Worm (Caenorhabditis elegans) whole organism, L3 larva: ENCODE data around the gene crld-1.

Experiments
- R02D3.7 ChIP-seq: fragments of 150-350 bp; optimal IDR thresholded peaks from 2 replicates; lab custom pipeline; 2014; ENCODE audit warnings: missing biosample characterization, missing genetic modification characterization
- ZK546.5 ChIP-seq: sonication (generic microtip); optimal IDR thresholded peaks from 2 replicates; lab custom pipeline; 2017; ENCODE audit warnings: missing biosample characterization, missing genetic modification characterization
- aly-2 ChIP-seq: fragments of 150-350 bp; optimal IDR thresholded peaks from 2 replicates; lab custom pipeline; 2014; ENCODE audit warnings: missing biosample characterization, missing genetic modification characterization
- ama-1 ChIP-seq: fragments of 150-350 bp; optimal IDR thresholded peaks from 2 replicates; lab custom pipeline; 2018
- ceh-16 ChIP-seq: sonication (generic microtip); optimal IDR thresholded peaks from 2 replicates; lab custom pipeline; 2017; ENCODE audit warnings: missing biosample characterization, missing genetic modification characterization
- ceh-28 ChIP-seq: fragments of 150-350 bp; optimal IDR thresholded peaks from 2 replicates; lab custom pipeline; 2014; ENCODE audit warnings: missing biosample characterization, missing genetic modification reagents, missing genetic modification characterization
- ceh-82 ChIP-seq: fragments of 150-350 bp; optimal IDR thresholded peaks from 2 replicates; lab custom pipeline; 2014; ENCODE audit warnings: missing biosample characterization, missing genetic modification characterization
- ceh-9 ChIP-seq: sonication (generic microtip); optimal IDR thresholded peaks from 2 replicates; lab custom pipeline; 2018; ENCODE audit warnings: missing biosample characterization, missing genetic modification characterization
- daf-12 ChIP-seq: fragments of 150-350 bp; optimal IDR thresholded peaks from 2 replicates; lab custom pipeline; 2014; ENCODE audit warnings: missing biosample characterization, missing genetic modification reagents, missing genetic modification characterization
- egl-5 ChIP-seq: fragments of 150-350 bp; optimal IDR thresholded peaks from 2 replicates; lab custom pipeline; 2017; ENCODE audit warnings: missing biosample characterization, missing genetic modification reagents, missing genetic modification characterization, inconsistent platforms
- elt-1 ChIP-seq: fragments of 150-350 bp; optimal IDR thresholded peaks from 2 replicates; lab custom pipeline; 2014; ENCODE audit warnings: missing biosample characterization, missing genetic modification characterization
- elt-2 ChIP-seq: sonication (generic microtip); optimal IDR thresholded peaks from 2 replicates; lab custom pipeline; 2016; ENCODE audit warnings: missing genetic modification reagents, mild to moderate bottlenecking, missing genetic modification characterization, missing compliant biosample characterization
- eor-1 ChIP-seq, 2 experiments: fragments of 150-350 bp; optimal IDR thresholded peaks; 2 replicates each; lab custom pipeline; 2014 to 2018; ENCODE audit warnings: missing biosample characterization in 2 of 2, missing genetic modification characterization in 2 of 2
- fkh-2 ChIP-seq: fragments of 150-350 bp; optimal IDR thresholded peaks from 2 replicates; lab custom pipeline; 2014; ENCODE audit warnings: missing biosample characterization, missing genetic modification reagents, missing genetic modification characterization
- hmg-11 ChIP-seq: sonication (generic microtip); optimal IDR thresholded peaks from 2 replicates; lab custom pipeline; 2016; ENCODE audit warnings: missing genetic modification characterization, missing compliant biosample characterization
- jun-1 ChIP-seq: fragments of 150-350 bp; optimal IDR thresholded peaks from 2 replicates; lab custom pipeline; 2014; ENCODE audit warnings: missing biosample characterization, missing genetic modification reagents, missing genetic modification characterization
- lin-15B ChIP-seq: fragments of 150-350 bp; optimal IDR thresholded peaks from 2 replicates; lab custom pipeline; 2014; ENCODE audit warnings: missing biosample characterization, missing genetic modification characterization
- lin-39 ChIP-seq: fragments of 150-350 bp; optimal IDR thresholded peaks from 2 replicates; lab custom pipeline; 2018; ENCODE audit warnings: missing biosample characterization, missing genetic modification reagents, missing genetic modification characterization
- mdl-1 ChIP-seq: fragments of 150-350 bp; optimal IDR thresholded peaks from 2 replicates; lab custom pipeline; 2014; ENCODE audit warnings: missing biosample characterization, missing genetic modification characterization
- mml-1 ChIP-seq: fragments of 150-350 bp; sonication (generic microtip); optimal IDR thresholded peaks from 3 replicates; lab custom pipeline; 2014; ENCODE audit warnings: missing biosample characterization, missing genetic modification characterization
- nhr-11 ChIP-seq: fragments of 150-350 bp; optimal IDR thresholded peaks from 2 replicates; lab custom pipeline; 2014; ENCODE audit warnings: missing biosample characterization, missing genetic modification characterization
- nhr-23 ChIP-seq: fragments of 150-350 bp; optimal IDR thresholded peaks from 2 replicates; lab custom pipeline; 2014; ENCODE audit warnings: missing biosample characterization, missing genetic modification reagents, missing genetic modification characterization
- nhr-237 ChIP-seq: fragments of 150-350 bp; optimal IDR thresholded peaks from 2 replicates; lab custom pipeline; 2014; ENCODE audit warnings: missing biosample characterization, missing genetic modification characterization
- nhr-25 ChIP-seq: sonication (generic microtip); optimal IDR thresholded peaks from 2 replicates; lab custom pipeline; 2017; ENCODE audit warnings: missing biosample characterization, missing genetic modification characterization
- nhr-28 ChIP-seq: fragments of 150-350 bp; optimal IDR thresholded peaks from 2 replicates; lab custom pipeline; 2014; ENCODE audit warnings: missing biosample characterization, missing genetic modification characterization
- nhr-43 ChIP-seq: sonication (generic microtip); optimal IDR thresholded peaks from 2 replicates; lab custom pipeline; 2016; ENCODE audit warnings: mild to moderate bottlenecking, missing genetic modification characterization, missing compliant biosample characterization; ENCODE audit not compliant: poor library complexity, severe bottlenecking
- nhr-67 ChIP-seq: fragments of 150-350 bp; optimal IDR thresholded peaks from 2 replicates; lab custom pipeline; 2014; ENCODE audit warnings: missing biosample characterization, missing genetic modification characterization
- nhr-77 ChIP-seq: fragments of 150-350 bp; optimal IDR thresholded peaks from 2 replicates; lab custom pipeline; 2014; ENCODE audit warnings: missing biosample characterization, missing genetic modification characterization
- pha-4 ChIP-seq: fragments of 150-350 bp; optimal IDR thresholded peaks from 2 replicates; lab custom pipeline; 2014; ENCODE audit warnings: missing biosample characterization, missing genetic modification reagents, missing genetic modification characterization
- sea-2 ChIP-seq: fragments of 150-350 bp; sonication (generic microtip); optimal IDR thresholded peaks from 4 replicates; lab custom pipeline; 2014; ENCODE audit warnings: missing biosample characterization, missing genetic modification reagents, missing genetic modification characterization
- snpc-4 ChIP-seq: fragments of 150-350 bp; optimal IDR thresholded peaks from 2 replicates; lab custom pipeline; 2014; ENCODE audit warnings: missing biosample characterization, missing genetic modification characterization
- tbx-2 ChIP-seq: sonication (generic microtip); optimal IDR thresholded peaks from 2 replicates; lab custom pipeline; 2016; ENCODE audit warnings: mild to moderate bottlenecking, missing genetic modification characterization, missing compliant biosample characterization
- ztf-11 ChIP-seq: fragments of 150-350 bp; optimal IDR thresholded peaks from 2 replicates; lab custom pipeline; 2014; ENCODE audit warnings: missing biosample characterization, missing genetic modification characterization
- ztf-4 ChIP-seq: fragments of 150-350 bp; optimal IDR thresholded peaks from 2 replicates; lab custom pipeline; 2014; ENCODE audit warnings: missing biosample characterization, missing genetic modification characterization

Gene crld-1

DNA sequence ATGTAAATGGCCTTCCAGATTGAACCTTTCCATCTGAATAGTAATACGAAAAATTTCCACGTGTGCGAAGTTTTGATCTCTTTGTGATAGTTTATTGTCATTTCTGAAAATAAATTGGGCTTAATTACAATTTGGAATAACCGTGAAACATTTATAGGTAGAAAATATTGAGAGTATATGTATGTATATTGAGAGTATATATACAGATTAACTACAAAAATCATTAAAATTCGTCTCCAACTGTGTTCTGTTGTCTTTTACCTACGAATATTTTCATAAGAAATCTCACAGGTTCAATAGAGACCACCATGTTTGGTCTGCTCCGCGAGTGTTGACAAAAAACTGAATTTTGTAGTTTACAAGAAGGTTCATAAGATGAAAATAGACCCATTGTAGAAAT, 41.3 kb downstream of the crld-1 start, which contains the start of gene best-2:
Gene best-2 (minus strand): TSS at position 101 of the 400 bp plus-strand sequence.
- TF ChIP-seq elt-2 (tag; lab: Kevin White, UChicago) (no peak), ama-1 (no peak), ZK546.5 (no peak), jun-1 (no peak), nhr-67 (no peak)

DNA sequence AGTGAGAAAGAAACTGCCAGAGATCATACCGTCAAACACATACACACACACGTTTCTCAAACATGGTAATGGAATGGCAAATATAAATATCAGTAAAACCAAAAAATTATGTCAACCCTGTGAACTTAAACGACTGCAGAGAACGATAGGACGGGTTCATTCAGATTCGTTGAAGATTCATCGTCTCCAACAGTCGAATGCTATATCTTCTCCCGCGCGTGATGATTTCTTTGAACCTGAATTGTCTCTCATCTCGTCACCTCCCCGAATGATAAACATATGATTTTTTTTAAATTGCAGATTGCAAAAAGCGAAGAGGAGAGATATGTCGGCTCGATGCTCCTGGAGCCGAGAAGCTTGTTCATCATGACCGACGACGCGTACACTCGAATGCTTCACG, 43.4 kb downstream of the crld-1 start:
- TF ChIP-seq pha-4 (tag; lab: Kevin White, UChicago), result no peak
- peak; percentile 6 for TF ChIP-seq nhr-25 (tag; lab: Kevin White, UChicago)

- TF ChIP-seq nhr-23, result peak; percentile 1
- peak; percentile 14 for TF ChIP-seq mdl-1 (tag; lab: Kevin White, UChicago)
- TF ChIP-seq eor-1 (tag; optimal IDR thresholded peaks at IDR 0.05; lab: Kevin White, UChicago), result no peak
- peak; percentile 57 for TF ChIP-seq egl-5 (tag; lab: Kevin White, UChicago)
Measured at ce11 chrIV:13109751-13110150, 44.5 kb downstream of the crld-1 start, which contains the start of gene best-1. TSS of gene best-1 (minus strand) at chrIV:13109779.

DNA sequence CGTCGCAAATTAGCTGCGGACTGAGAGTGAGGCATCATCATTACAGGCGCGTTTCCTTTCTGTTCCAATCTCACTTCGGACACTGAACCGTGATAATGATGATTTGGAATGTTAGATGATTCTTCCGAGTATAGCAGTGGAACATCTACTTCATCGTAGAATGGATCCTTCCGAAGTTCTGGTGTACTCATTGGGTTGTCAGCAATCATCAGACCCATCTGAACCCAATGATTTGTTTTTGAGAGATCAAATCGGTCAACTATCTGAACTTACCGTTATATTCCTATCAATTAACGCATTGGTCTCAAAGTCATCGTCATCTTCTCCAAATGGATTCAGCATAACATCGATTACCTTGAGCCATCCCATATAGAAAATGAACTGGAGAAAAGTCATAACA, 45.8 kb downstream of the crld-1 start:
- TF ChIP-seq hmg-11 (tag; lab: Kevin White, UChicago), result no peak
- no peak for TF ChIP-seq ceh-9
- TF ChIP-seq ceh-28 (tag; lab: Kevin White, UChicago), result no peak
- TF ChIP-seq lin-15B (tag; lab: Kevin White, UChicago), result no peak
- TF ChIP-seq jun-1, result no peak
- TF ChIP-seq ztf-4 (tag; lab: Kevin White, UChicago), result no peak
- TF ChIP-seq elt-1 (tag; lab: Kevin White, UChicago), result no peak
- TF ChIP-seq nhr-43 (tag; lab: Kevin White, UChicago), result no peak
- no peak for TF ChIP-seq pha-4 (tag; lab: Kevin White, UChicago)
- no peak for TF ChIP-seq elt-2 (tag; lab: Kevin White, UChicago)
- no peak for TF ChIP-seq snpc-4 (tag; lab: Kevin White, UChicago)
- TF ChIP-seq, all 47 proteins: peak for 0

DNA sequence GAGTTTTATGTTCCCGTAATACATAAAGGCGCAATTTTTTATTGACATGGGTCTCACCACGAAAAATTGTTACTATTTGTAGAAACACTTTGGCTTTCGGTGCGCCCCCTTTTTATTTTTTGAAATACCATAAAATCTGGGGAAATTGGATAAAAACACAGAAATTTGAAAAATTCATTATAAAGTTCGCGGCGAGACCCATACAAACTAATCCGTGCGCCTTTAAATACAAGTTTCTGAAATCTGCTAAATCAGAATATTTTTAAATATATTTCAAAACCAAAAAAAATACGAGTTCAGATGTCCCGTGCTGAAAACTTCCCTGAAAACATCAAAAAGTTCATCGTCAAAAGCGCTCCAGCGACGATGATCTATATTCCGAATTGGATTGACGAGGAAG, 46.9 kb downstream of the crld-1 start, which contains the start of gene B0564.2:
Gene B0564.2 (plus strand): TSS at position 301 of the 400 bp plus-strand sequence.
- TF ChIP-seq ceh-82 (no peak), lin-15B (tag; lab: Kevin White, UChicago) (no peak), nhr-25 (tag; lab: Kevin White, UChicago) (no peak), R02D3.7 (tag; lab: Kevin White, UChicago) (no peak), jun-1 (no peak), tbx-2 (tag; lab: Kevin White, UChicago) (no peak), aly-2 (tag; lab: Kevin White, UChicago) (no peak), ZK546.5 (no peak), snpc-4 (tag; lab: Kevin White, UChicago) (no peak), fkh-2 (tag; lab: Kevin White, UChicago) (no peak), mml-1 (tag; lab: Kevin White, UChicago) (no peak), ceh-16 (no peak)

- TF ChIP-seq egl-5 (tag; lab: Kevin White, UChicago) (no peak), ztf-11 (tag; lab: Kevin White, UChicago) (no peak), nhr-28 (no peak), nhr-11 (tag; lab: Kevin White, UChicago) (no peak), nhr-237 (tag; lab: Kevin White, UChicago) (no peak), daf-12 (tag; lab: Kevin White, UChicago) (no peak), lin-39 (tag; lab: Kevin White, UChicago) (no peak), mml-1 (tag; lab: Kevin White, UChicago) (no peak), nhr-77 (tag; lab: Kevin White, UChicago) (no peak), sea-2 (no peak)
Measured at ce11 chrIV:13104900-13105299, 49.3 kb downstream of the crld-1 start, which contains the start of gene rde-11. TSS of gene rde-11 (plus strand) at chrIV:13105200.
